Fruit fly (Drosophila melanogaster): ENCODE data around the gene CG33764.

Gene CG33764

dm6 chr3L:4286784-4287183 lies 19.5 kb upstream of the CG33764 start, which contains the start of gene TfIIEbeta (continued):
- TF ChIP-seq Usf (GFP tag; optimal IDR thresholded peaks at IDR 0.05) = no peak
- TF ChIP-seq Ets65A (GFP tag) = no peak
- TF ChIP-seq Fer1 (GFP tag; optimal IDR thresholded peaks at IDR 0.05) = peak; percentile 15
- TF ChIP-seq Opbp (GFP tag; IDR thresholded peaks at IDR 0.05; ENCODE audit: partially characterized antibody) = no peak
- peak; percentile 12 for TF ChIP-seq BtbVII (GFP tag; optimal IDR thresholded peaks at IDR 0.05)
- TF ChIP-seq tx (GFP tag; optimal IDR thresholded peaks at IDR 0.05) = no peak
- no peak for TF ChIP-seq H2.0 (GFP tag; IDR thresholded peaks at IDR 0.05)
- TF ChIP-seq CG10366 (GFP tag; IDR thresholded peaks at IDR 0.05) = peak; percentile 28
- peak; percentile 33; the same call in 1 of the 3 replicates for TF ChIP-seq knrl (GFP tag; IDR thresholded peaks at IDR 0.05; ENCODE audit: partially characterized antibody)
- TF ChIP-seq Fer3 (tag; optimal IDR thresholded peaks at IDR 0.05) = peak; percentile 46
- no peak for TF ChIP-seq lab (GFP tag; optimal IDR thresholded peaks at IDR 0.05)
- TF ChIP-seq cad (GFP tag; optimal IDR thresholded peaks at IDR 0.05) = no peak
- TF ChIP-seq Bdp1 (GFP tag; optimal IDR thresholded peaks at IDR 0.05) = no peak
- TF ChIP-seq Ptx1 (GFP tag; IDR thresholded peaks at IDR 0.05) = peak; percentile 47
- no peak for TF ChIP-seq CG2202 (tag; optimal IDR thresholded peaks at IDR 0.05)
- TF ChIP-seq al (GFP tag; IDR thresholded peaks at IDR 0.05) = no peak
- TF ChIP-seq ap (GFP tag; IDR thresholded peaks at IDR 0.05) = no peak
- peak; percentile 51 for TF ChIP-seq CG3281 (GFP tag; optimal IDR thresholded peaks at IDR 0.05)
- no peak for TF ChIP-seq ERR (GFP tag; optimal IDR thresholded peaks at IDR 0.05)
- peak; percentile 45; the same call in 1 of the 2 replicates for TF ChIP-seq sna (GFP tag; IDR thresholded peaks at IDR 0.05; ENCODE audit: partially characterized antibody)
- TF ChIP-seq CG10959 (GFP tag; IDR thresholded peaks at IDR 0.05) = no peak
- TF ChIP-seq Hr39 (optimal IDR thresholded peaks at IDR 0.05) = no peak
- no peak for TF ChIP-seq CG7271 (tag; optimal IDR thresholded peaks at IDR 0.05)
- no peak for TF ChIP-seq ab (GFP tag; optimal IDR thresholded peaks at IDR 0.05)
- TF ChIP-seq MESR4 (GFP tag; optimal IDR thresholded peaks at IDR 0.05) = peak; percentile 41
- TF ChIP-seq CG2678 (tag; optimal IDR thresholded peaks at IDR 0.05) = no peak
- no peak for TF ChIP-seq CG11456 (GFP tag; IDR thresholded peaks at IDR 0.05)
- no peak for TF ChIP-seq NFAT (GFP tag; IDR thresholded peaks at IDR 0.05)
- TF ChIP-seq CG15011 (GFP tag; optimal IDR thresholded peaks at IDR 0.05) = no peak
- peak; percentile 46 for TF ChIP-seq CG7839 (tag; optimal IDR thresholded peaks at IDR 0.05)
- TF ChIP-seq CG14965 (GFP tag; optimal IDR thresholded peaks at IDR 0.05; ENCODE audit: borderline replicate concordance) = no peak
- no peak for TF ChIP-seq tup (GFP tag; optimal IDR thresholded peaks at IDR 0.05)
- TF ChIP-seq shn (GFP tag; optimal IDR thresholded peaks at IDR 0.05) = no peak
- TF ChIP-seq Dref (GFP tag; IDR thresholded peaks at IDR 0.05) = no peak
- TF ChIP-seq Poxn (GFP tag; IDR thresholded peaks at IDR 0.05) = no peak
- TF ChIP-seq fd3F (GFP tag; optimal IDR thresholded peaks at IDR 0.05) = no peak
- 0 out of 2 replicates have a peak, but pooled peaks have one; percentile 30 for TF ChIP-seq Rfx (GFP tag; IDR thresholded peaks at IDR 0.05)
- peak; percentile 73 for TF ChIP-seq sd (tag; optimal IDR thresholded peaks at IDR 0.05)
- TF ChIP-seq pzg (GFP tag; optimal IDR thresholded peaks at IDR 0.05) = peak; percentile 43
- no peak for TF ChIP-seq HLH4C (GFP tag; IDR thresholded peaks at IDR 0.05; ENCODE audit: partially characterized antibody)
- no peak for TF ChIP-seq z (GFP tag; IDR thresholded peaks at IDR 0.05)
- no peak for TF ChIP-seq Doc3 (GFP tag; IDR thresholded peaks at IDR 0.05; ENCODE audit: partially characterized antibody)
- TF ChIP-seq gem (tag; optimal IDR thresholded peaks at IDR 0.05) = no peak
- TF ChIP-seq pita (GFP tag; optimal IDR thresholded peaks at IDR 0.05) = no peak
- peak; percentile 8 for TF ChIP-seq CG13775 (GFP tag; optimal IDR thresholded peaks at IDR 0.05)
- TF ChIP-seq Atf3 (GFP tag; optimal IDR thresholded peaks at IDR 0.05) = no peak
- TF ChIP-seq wdn (GFP tag; IDR thresholded peaks at IDR 0.05) = no peak
- TF ChIP-seq CG1792 (GFP tag; optimal IDR thresholded peaks at IDR 0.05) = no peak
- TF ChIP-seq exex (tag; optimal IDR thresholded peaks at IDR 0.05) = no peak
- TF ChIP-seq CG10267 (tag; optimal IDR thresholded peaks at IDR 0.05) = peak; percentile 56
- peak; percentile 38 for TF ChIP-seq CG2120 (GFP tag; optimal IDR thresholded peaks at IDR 0.05)
- TF ChIP-seq br (optimal IDR thresholded peaks at IDR 0.05) = no peak
